Fruit fly (Drosophila melanogaster): ENCODE results near the gene bc10.

dm6 chr3L:5522904-5523428 is 42.1 kb upstream of the bc10 start:
- TF ChIP-seq gl (tag; optimal IDR thresholded peaks at IDR 0.05) (no peak), Snoo (tag; optimal IDR thresholded peaks at IDR 0.05) (no peak), CG10348 (GFP tag; IDR thresholded peaks at IDR 0.05) (no peak), EcR (GFP tag; optimal IDR thresholded peaks at IDR 0.05) (no peak), CG8301 (tag; optimal IDR thresholded peaks at IDR 0.05) (no peak), fd96Ca (GFP tag; IDR thresholded peaks at IDR 0.05) (no peak), CG13204 (GFP tag; optimal IDR thresholded peaks at IDR 0.05) (no peak), rn (GFP tag; IDR thresholded peaks at IDR 0.05) (no peak), Pif1A (GFP tag; optimal IDR thresholded peaks at IDR 0.05) (no peak)
